Worm (Caenorhabditis elegans) whole organism, young adult: ENCODE data around the gene chtb-3.

ENCODE experiments used
- T26A5.8 ChIP-seq: sonication (generic microtip); optimal IDR thresholded peaks from 2 replicates; lab custom pipeline; 2016; ENCODE audit warnings: missing genetic modification characterization, missing compliant biosample characterization
- attf-5 ChIP-seq: fragments of 200-800 bp; sonication (Bioruptor generic); optimal IDR thresholded peaks from 2 replicates; lab custom pipeline; 2018; ENCODE audit warnings: mild to moderate bottlenecking, missing genetic modification characterization, missing compliant biosample characterization

ce11 chrX:6360077-6360476, 40.6 kb upstream of the chtb-3 start:
- TF ChIP-seq attf-5 (GFP tag; lab: Kevin White, UChicago) (no peak), T26A5.8 (tag; lab: Kevin White, UChicago) (no peak)
